Worm (Caenorhabditis elegans) whole organism, L1 larva: ENCODE results near the gene K12H6.9.

ENCODE experiments used
- aly-2 ChIP-seq: fragments of 150-350 bp; optimal IDR thresholded peaks from 2 replicates; lab custom pipeline; 2014; ENCODE audit warnings: missing biosample characterization, missing genetic modification characterization
- ama-1 ChIP-seq: fragments of 150-350 bp; optimal IDR thresholded peaks from 2 replicates; lab custom pipeline; 2014
- blmp-1 ChIP-seq: fragments of 150-350 bp; optimal IDR thresholded peaks from 2 replicates; lab custom pipeline; 2014; ENCODE audit warnings: missing biosample characterization, missing genetic modification characterization
- ceh-63 ChIP-seq: fragments of 200-800 bp; sonication (Bioruptor generic); optimal IDR thresholded peaks from 2 replicates; lab custom pipeline; 2018; ENCODE audit warnings: mild to moderate bottlenecking, missing genetic modification characterization, missing compliant biosample characterization
- ceh-8 ChIP-seq: fragments of 200-800 bp; sonication (Bioruptor generic); optimal IDR thresholded peaks from 2 replicates; lab custom pipeline; 2018; ENCODE audit warnings: mild to moderate bottlenecking, missing genetic modification characterization, moderate library complexity, missing compliant biosample characterization
- ceh-82 ChIP-seq, 3 experiments: fragments of 150-350 bp in 1 of 3; sonication (generic microtip) in 2 of 3; optimal IDR thresholded peaks; 2 replicates each; lab custom pipeline; 2014 to 2017; ENCODE audit warnings: missing biosample characterization in 3 of 3, missing genetic modification characterization in 3 of 3
- dpl-1 ChIP-seq, 3 experiments: fragments of 150-350 bp in 2 of 3; sonication (generic microtip) in 1 of 3; optimal IDR thresholded peaks; 2 replicates each; lab custom pipeline; 2014 to 2017; ENCODE audit warnings: missing biosample characterization in 3 of 3, missing genetic modification characterization in 3 of 3, missing genetic modification reagents in 3 of 3
- efl-1 ChIP-seq, 4 experiments: fragments of 150-350 bp; optimal IDR thresholded peaks in 3 of 4; peaks in 1 of 4; 1 replicate in 1 of 4; 2 replicates in 3 of 4; lab custom pipeline; 2014; ENCODE audit warnings: missing biosample characterization in 2 of 4, missing genetic modification characterization in 2 of 4, missing genetic modification reagents in 2 of 4
- efl-3 ChIP-seq: fragments of 200-800 bp; sonication (Bioruptor generic); optimal IDR thresholded peaks from 2 replicates; lab custom pipeline; 2018; ENCODE audit warnings: mild to moderate bottlenecking, missing genetic modification characterization, missing compliant biosample characterization
- ets-5 ChIP-seq: fragments of 200-800 bp; sonication (Bioruptor generic); IDR thresholded peaks from 2 replicates; pipeline ENCODE4 v1.3.6; 2022; ENCODE audit warnings: missing genetic modification characterization, missing compliant biosample characterization
- fkh-10 ChIP-seq: sonication (generic microtip); optimal IDR thresholded peaks from 2 replicates; lab custom pipeline; 2017; ENCODE audit warnings: missing biosample characterization, missing genetic modification reagents, missing genetic modification characterization
- fkh-4 ChIP-seq: sonication (generic microtip); optimal IDR thresholded peaks from 2 replicates; lab custom pipeline; 2016; ENCODE audit warnings: missing compliant biosample characterization, missing genetic modification characterization, borderline replicate concordance
- fkh-8 ChIP-seq: sonication (generic microtip); optimal IDR thresholded peaks from 2 replicates; lab custom pipeline; 2016; ENCODE audit warnings: mild to moderate bottlenecking, missing genetic modification characterization, missing compliant biosample characterization
- fos-1 ChIP-seq: fragments of 150-350 bp; optimal IDR thresholded peaks from 2 replicates; lab custom pipeline; 2014; ENCODE audit warnings: missing biosample characterization, missing genetic modification characterization
- hlh-4 ChIP-seq: sonication (generic microtip); optimal IDR thresholded peaks from 2 replicates; lab custom pipeline; 2016; ENCODE audit warnings: mild to moderate bottlenecking, missing genetic modification characterization, missing compliant biosample characterization
- irx-1 ChIP-seq: sonication (generic microtip); optimal IDR thresholded peaks from 2 replicates; lab custom pipeline; 2016; ENCODE audit warnings: missing genetic modification characterization, missing compliant biosample characterization
- isw-1 ChIP-seq: fragments of 200-800 bp; sonication (Bioruptor generic); IDR thresholded peaks from 2 replicates; pipeline ENCODE4 v1.3.6; 2022; ENCODE audit warnings: missing genetic modification characterization, missing compliant biosample characterization
- jun-1 ChIP-seq: fragments of 150-350 bp; optimal IDR thresholded peaks from 2 replicates; lab custom pipeline; 2014; ENCODE audit warnings: missing biosample characterization, missing genetic modification reagents, missing genetic modification characterization
- lin-35 ChIP-seq, 2 experiments: fragments of 150-350 bp; optimal IDR thresholded peaks; 2 replicates each; lab custom pipeline; 2014; ENCODE audit warnings: missing biosample characterization in 2 of 2, missing genetic modification characterization in 2 of 2, missing genetic modification reagents in 2 of 2
- lin-39 ChIP-seq: fragments of 150-350 bp; optimal IDR thresholded peaks from 2 replicates; lab custom pipeline; 2014; ENCODE audit warnings: missing biosample characterization, missing genetic modification reagents, missing genetic modification characterization
- lir-3 ChIP-seq: sonication (generic microtip); optimal IDR thresholded peaks from 2 replicates; lab custom pipeline; 2016; ENCODE audit warnings: mild to moderate bottlenecking, missing genetic modification characterization, moderate library complexity, missing compliant biosample characterization; ENCODE audit not compliant: poor library complexity
- mdl-1 ChIP-seq, 2 experiments: fragments of 150-350 bp; optimal IDR thresholded peaks; 2 replicates each; lab custom pipeline; 2014 to 2017; ENCODE audit warnings: missing biosample characterization in 2 of 2, missing genetic modification characterization in 2 of 2, inconsistent platforms in 1 of 2
- nhr-20 ChIP-seq: sonication (generic microtip); optimal IDR thresholded peaks from 2 replicates; lab custom pipeline; 2016; ENCODE audit warnings: mild to moderate bottlenecking, missing genetic modification characterization, missing compliant biosample characterization
- nhr-47 ChIP-seq: sonication (generic microtip); optimal IDR thresholded peaks from 2 replicates; lab custom pipeline; 2016; ENCODE audit warnings: mild to moderate bottlenecking, missing genetic modification characterization, moderate library complexity, missing compliant biosample characterization
- nhr-76 ChIP-seq: sonication (generic microtip); optimal IDR thresholded peaks from 2 replicates; lab custom pipeline; 2017; ENCODE audit warnings: missing biosample characterization, missing genetic modification characterization
- nhr-85 ChIP-seq: sonication (generic microtip); peaks from one replicate; lab custom pipeline; 2016; ENCODE audit warnings: missing genetic modification characterization, inconsistent platforms, missing compliant biosample characterization
- pax-3 ChIP-seq: fragments of 200-800 bp; sonication (Bioruptor generic); optimal IDR thresholded peaks from 2 replicates; lab custom pipeline; 2018; ENCODE audit warnings: mild to moderate bottlenecking, missing genetic modification characterization, moderate library complexity, missing compliant biosample characterization
- rnt-1 ChIP-seq: sonication (generic microtip); optimal IDR thresholded peaks from 2 replicates; lab custom pipeline; 2016; ENCODE audit warnings: mild to moderate bottlenecking, missing genetic modification characterization, moderate library complexity, missing compliant biosample characterization
- sptf-1 ChIP-seq: fragments of 150-350 bp; optimal IDR thresholded peaks from 2 replicates; lab custom pipeline; 2014; ENCODE audit warnings: missing biosample characterization, missing genetic modification characterization
- tbx-2 ChIP-seq: sonication (generic microtip); optimal IDR thresholded peaks from 2 replicates; lab custom pipeline; 2016; ENCODE audit warnings: missing genetic modification characterization, missing compliant biosample characterization
- tlp-1 ChIP-seq: fragments of 150-350 bp; optimal IDR thresholded peaks from 2 replicates; lab custom pipeline; 2014; ENCODE audit warnings: missing biosample characterization, missing genetic modification characterization
- unc-130 ChIP-seq: fragments of 150-350 bp; optimal IDR thresholded peaks from 2 replicates; lab custom pipeline; 2017; ENCODE audit warnings: missing biosample characterization, missing genetic modification characterization, inconsistent platforms
- unc-30 ChIP-seq: sonication (generic microtip); optimal IDR thresholded peaks from 2 replicates; lab custom pipeline; 2017; ENCODE audit warnings: missing biosample characterization, missing genetic modification characterization
- unc-62 ChIP-seq: fragments of 150-350 bp; optimal IDR thresholded peaks from 2 replicates; lab custom pipeline; 2014; ENCODE audit warnings: missing biosample characterization, missing genetic modification reagents, missing genetic modification characterization
- unc-86 ChIP-seq: sonication (generic microtip); optimal IDR thresholded peaks from 2 replicates; lab custom pipeline; 2016; ENCODE audit warnings: missing genetic modification characterization, missing compliant biosample characterization
- zip-4 ChIP-seq: fragments of 200-800 bp; sonication (Bioruptor generic); optimal IDR thresholded peaks from 2 replicates; lab custom pipeline; 2018; ENCODE audit warnings: mild to moderate bottlenecking, missing genetic modification characterization, moderate library complexity, missing compliant biosample characterization
- ztf-11 ChIP-seq, 2 experiments: sonication (generic microtip); optimal IDR thresholded peaks; 2 replicates each; lab custom pipeline; 2016 to 2017; ENCODE audit warnings: missing genetic modification characterization in 2 of 2, missing biosample characterization in 1 of 2, missing compliant biosample characterization in 1 of 2
- ztf-4 ChIP-seq: fragments of 150-350 bp; optimal IDR thresholded peaks from 2 replicates; lab custom pipeline; 2014; ENCODE audit warnings: missing biosample characterization, missing genetic modification characterization

K12H6.9 gene

ce11 chrII:2843088-2843487, 18.9 kb downstream of the K12H6.9 start, which contains the start of gene Y110A2AL.7:
TSS of gene Y110A2AL.7 (minus strand) at chrII:2843188.
- TF ChIP-seq zip-4 (no peak), nhr-47 (tag; lab: Kevin White, UChicago) (no peak), lir-3 (tag; lab: Kevin White, UChicago) (no peak), tlp-1 (tag; lab: Kevin White, UChicago) (no peak), efl-1 (optimal IDR thresholded peaks at IDR 0.05; lab: Kevin White, UChicago) (no peak), efl-1 (GFP tag; optimal IDR thresholded peaks at IDR 0.05 in 1 of 2; lab: Kevin White, UChicago) (no peak), isw-1 (GFP tag; lab: Robert Waterston, UW) (no peak), unc-86 (tag; lab: Kevin White, UChicago) (no peak), ceh-63 (GFP tag; lab: Kevin White, UChicago) (no peak), pax-3 (tag; lab: Kevin White, UChicago) (no peak), lin-35 (GFP tag; optimal IDR thresholded peaks at IDR 0.05; lab: Kevin White, UChicago) (no peak), blmp-1 (tag; lab: Kevin White, UChicago) (no peak), lin-39 (no peak), unc-62 (no peak), nhr-85 (tag; lab: Kevin White, UChicago) (no peak)

ce11 chrII:2845674-2846073, 21.5 kb downstream of the K12H6.9 start:
- TF ChIP-seq lin-35 (GFP tag; optimal IDR thresholded peaks at IDR 0.05; lab: Kevin White, UChicago) (no peak), fkh-4 (tag; lab: Kevin White, UChicago) (no peak), dpl-1 (GFP tag; optimal IDR thresholded peaks at IDR 0.05; lab: Kevin White, UChicago) (no peak), tbx-2 (tag; lab: Kevin White, UChicago) (no peak), nhr-85 (tag; lab: Kevin White, UChicago) (no peak), jun-1 (tag; lab: Kevin White, UChicago) (no peak), mdl-1 (tag; optimal IDR thresholded peaks at IDR 0.05; lab: Kevin White, UChicago) (no peak), unc-62 (no peak), blmp-1 (tag; lab: Kevin White, UChicago) (no peak), nhr-47 (tag; lab: Kevin White, UChicago) (no peak), unc-130 (tag; lab: Kevin White, UChicago) (no peak), nhr-20 (tag; lab: Kevin White, UChicago) (no peak), ztf-11 (tag; optimal IDR thresholded peaks at IDR 0.05; lab: Kevin White, UChicago) (no peak), aly-2 (no peak), rnt-1 (tag; lab: Kevin White, UChicago) (no peak), irx-1 (no peak), ets-5 (GFP tag; lab: Robert Waterston, UW) (no peak)
- TF ChIP-seq, all 84 proteins: peak for 0

ce11 chrII:2846552-2846951, 22.3 kb downstream of the K12H6.9 start:
- TF ChIP-seq ceh-82 (tag; optimal IDR thresholded peaks at IDR 0.05; lab: Kevin White, UChicago): no peak
- no peak for TF ChIP-seq hlh-4
- no peak for TF ChIP-seq fkh-10 (GFP tag; lab: Kevin White, UChicago)
- no peak for TF ChIP-seq ceh-8
- TF ChIP-seq nhr-76 (tag; lab: Kevin White, UChicago): no peak
- TF ChIP-seq fos-1: no peak
- TF ChIP-seq jun-1 (tag; lab: Kevin White, UChicago): no peak
- TF ChIP-seq unc-30 (tag; lab: Kevin White, UChicago): no peak
- no peak for TF ChIP-seq tlp-1 (tag; lab: Kevin White, UChicago)
- no peak for TF ChIP-seq rnt-1 (tag; lab: Kevin White, UChicago)
- no peak for TF ChIP-seq zip-4
- no peak for TF ChIP-seq ama-1 (lab: Kevin White, UChicago)
- TF ChIP-seq fkh-8: no peak
- no peak for TF ChIP-seq efl-3
- TF ChIP-seq sptf-1 (tag; lab: Kevin White, UChicago): no peak
- no peak for TF ChIP-seq ztf-4 (tag; lab: Kevin White, UChicago)
